Worm (Caenorhabditis elegans) whole organism, L1 larva: ENCODE measurements around the gene C23G10.10.
A peak's percentile ranks its signal among the peaks of the same experiment; 100 is the strongest.

Experiments used
- F16B12.6 ChIP-seq: fragments of 150-350 bp; optimal IDR thresholded peaks from 2 replicates; lab custom pipeline; 2014; ENCODE audit warnings: missing biosample characterization, missing genetic modification characterization
- Y116A8C.19 ChIP-seq: sonication (generic microtip); optimal IDR thresholded peaks from 2 replicates; lab custom pipeline; 2016; ENCODE audit warnings: missing compliant biosample characterization, missing genetic modification characterization, borderline replicate concordance
- aha-1 ChIP-seq: fragments of 150-350 bp; optimal IDR thresholded peaks from 2 replicates; lab custom pipeline; 2014; ENCODE audit warnings: missing biosample characterization, missing genetic modification characterization
- ama-1 ChIP-seq: fragments of 150-350 bp; optimal IDR thresholded peaks from 2 replicates; lab custom pipeline; 2014
- blmp-1 ChIP-seq: fragments of 150-350 bp; optimal IDR thresholded peaks from 2 replicates; lab custom pipeline; 2014; ENCODE audit warnings: missing biosample characterization, missing genetic modification characterization
- ceh-63 ChIP-seq: fragments of 200-800 bp; sonication (Bioruptor generic); optimal IDR thresholded peaks from 2 replicates; lab custom pipeline; 2018; ENCODE audit warnings: mild to moderate bottlenecking, missing genetic modification characterization, missing compliant biosample characterization
- dpl-1 ChIP-seq, 3 experiments: fragments of 150-350 bp in 2 of 3; sonication (generic microtip) in 1 of 3; optimal IDR thresholded peaks; 2 replicates each; lab custom pipeline; 2014 to 2017; ENCODE audit warnings: missing biosample characterization in 3 of 3, missing genetic modification characterization in 3 of 3, missing genetic modification reagents in 3 of 3
- dsc-1 ChIP-seq: sonication (generic microtip); optimal IDR thresholded peaks from 2 replicates; lab custom pipeline; 2016; ENCODE audit warnings: mild to moderate bottlenecking, missing genetic modification characterization, missing compliant biosample characterization
- efl-1 ChIP-seq, 4 experiments: fragments of 150-350 bp; optimal IDR thresholded peaks in 3 of 4; peaks in 1 of 4; 1 replicate in 1 of 4; 2 replicates in 3 of 4; lab custom pipeline; 2014; ENCODE audit warnings: missing biosample characterization in 2 of 4, missing genetic modification characterization in 2 of 4, missing genetic modification reagents in 2 of 4
- egl-13 ChIP-seq: sonication (generic microtip); optimal IDR thresholded peaks from 2 replicates; lab custom pipeline; 2016; ENCODE audit warnings: missing genotype, missing genetic modification reagents, missing genetic modification characterization, missing compliant biosample characterization
- elt-2 ChIP-seq: sonication (generic microtip); optimal IDR thresholded peaks from 2 replicates; lab custom pipeline; 2016; ENCODE audit warnings: missing genetic modification characterization, mild to moderate bottlenecking, inconsistent platforms, missing compliant biosample characterization, missing genetic modification reagents
- elt-3 ChIP-seq, 6 experiments: fragments of 150-350 bp in 1 of 6; sonication (generic microtip); optimal IDR thresholded peaks; 2 replicates each; lab custom pipeline; 2017 to 2018; ENCODE audit warnings: missing biosample characterization in 6 of 6, missing genetic modification characterization in 6 of 6, inconsistent platforms in 1 of 6
- ets-5 ChIP-seq: fragments of 200-800 bp; sonication (Bioruptor generic); IDR thresholded peaks from 2 replicates; pipeline ENCODE4 v1.3.6; 2022; ENCODE audit warnings: missing genetic modification characterization, missing compliant biosample characterization
- fos-1 ChIP-seq: fragments of 150-350 bp; optimal IDR thresholded peaks from 2 replicates; lab custom pipeline; 2014; ENCODE audit warnings: missing biosample characterization, missing genetic modification characterization
- hlh-17 ChIP-seq: fragments of 200-800 bp; sonication (Bioruptor generic); optimal IDR thresholded peaks from 2 replicates; lab custom pipeline; 2018; ENCODE audit warnings: missing genetic modification characterization, mild to moderate bottlenecking, missing compliant biosample characterization, moderate library complexity, borderline replicate concordance
- hpl-2 ChIP-seq: fragments of 150-350 bp; optimal IDR thresholded peaks from 2 replicates; lab custom pipeline; 2014; ENCODE audit warnings: missing biosample characterization, missing genetic modification reagents, missing genetic modification characterization
- isw-1 ChIP-seq: fragments of 200-800 bp; sonication (Bioruptor generic); IDR thresholded peaks from 2 replicates; pipeline ENCODE4 v1.3.6; 2022; ENCODE audit warnings: missing genetic modification characterization, missing compliant biosample characterization
- lin-14 ChIP-seq: fragments of 200-800 bp; sonication (Bioruptor generic); optimal IDR thresholded peaks from 2 replicates; lab custom pipeline; 2018; ENCODE audit warnings: mild to moderate bottlenecking, missing genetic modification characterization, moderate library complexity, missing compliant biosample characterization
- lin-15B ChIP-seq: fragments of 150-350 bp; sonication (generic microtip); optimal IDR thresholded peaks from 3 replicates; lab custom pipeline; 2014; ENCODE audit warnings: missing biosample characterization, missing genetic modification characterization
- lin-35 ChIP-seq, 2 experiments: fragments of 150-350 bp; optimal IDR thresholded peaks; 2 replicates each; lab custom pipeline; 2014; ENCODE audit warnings: missing biosample characterization in 2 of 2, missing genetic modification characterization in 2 of 2, missing genetic modification reagents in 2 of 2
- lin-39 ChIP-seq: fragments of 150-350 bp; optimal IDR thresholded peaks from 2 replicates; lab custom pipeline; 2014; ENCODE audit warnings: missing biosample characterization, missing genetic modification reagents, missing genetic modification characterization
- lsy-2 ChIP-seq, 2 experiments: fragments of 150-350 bp; optimal IDR thresholded peaks; 2 replicates each; lab custom pipeline; 2014; ENCODE audit warnings: missing biosample characterization in 2 of 2, missing genetic modification characterization in 2 of 2
- mef-2 ChIP-seq: fragments of 150-350 bp; optimal IDR thresholded peaks from 2 replicates; lab custom pipeline; 2014; ENCODE audit warnings: missing biosample characterization, missing genetic modification characterization
- mep-1 ChIP-seq: fragments of 150-350 bp; optimal IDR thresholded peaks from 2 replicates; lab custom pipeline; 2014; ENCODE audit warnings: missing biosample characterization, missing genetic modification characterization
- nhr-237 ChIP-seq: fragments of 150-350 bp; optimal IDR thresholded peaks from 2 replicates; lab custom pipeline; 2014; ENCODE audit warnings: missing biosample characterization, missing genetic modification characterization
- nhr-71 ChIP-seq: sonication (generic microtip); optimal IDR thresholded peaks from 2 replicates; lab custom pipeline; 2016; ENCODE audit warnings: mild to moderate bottlenecking, missing genetic modification characterization, moderate library complexity, missing compliant biosample characterization
- nhr-76 ChIP-seq: sonication (generic microtip); optimal IDR thresholded peaks from 2 replicates; lab custom pipeline; 2017; ENCODE audit warnings: missing biosample characterization, missing genetic modification characterization
- nhr-77 ChIP-seq: fragments of 150-350 bp; optimal IDR thresholded peaks from 2 replicates; lab custom pipeline; 2014; ENCODE audit warnings: missing biosample characterization, missing genetic modification characterization
- nhr-85 ChIP-seq: sonication (generic microtip); peaks from one replicate; lab custom pipeline; 2016; ENCODE audit warnings: missing genetic modification characterization, inconsistent platforms, missing compliant biosample characterization
- nhr-90 ChIP-seq: sonication (generic microtip); optimal IDR thresholded peaks from 2 replicates; lab custom pipeline; 2016; ENCODE audit warnings: mild to moderate bottlenecking, missing genetic modification characterization, missing compliant biosample characterization; ENCODE audit not compliant: poor library complexity
- pag-3 ChIP-seq: sonication (generic microtip); optimal IDR thresholded peaks from 2 replicates; lab custom pipeline; 2017; ENCODE audit warnings: missing genetic modification characterization, mild to moderate bottlenecking, missing compliant biosample characterization, antibody characterized with exemption, borderline replicate concordance; ENCODE audit not compliant: insufficient read depth
- pax-3 ChIP-seq: fragments of 200-800 bp; sonication (Bioruptor generic); optimal IDR thresholded peaks from 2 replicates; lab custom pipeline; 2018; ENCODE audit warnings: mild to moderate bottlenecking, missing genetic modification characterization, moderate library complexity, missing compliant biosample characterization
- rnt-1 ChIP-seq: sonication (generic microtip); optimal IDR thresholded peaks from 2 replicates; lab custom pipeline; 2016; ENCODE audit warnings: mild to moderate bottlenecking, missing genetic modification characterization, moderate library complexity, missing compliant biosample characterization
- skn-1 ChIP-seq: fragments of 150-350 bp; optimal IDR thresholded peaks from 2 replicates; lab custom pipeline; 2014; ENCODE audit warnings: missing biosample characterization, missing genetic modification characterization
- snpc-4 ChIP-seq: fragments of 150-350 bp; optimal IDR thresholded peaks from 2 replicates; lab custom pipeline; 2014; ENCODE audit warnings: missing biosample characterization, missing genetic modification characterization
- snu-23 ChIP-seq: sonication (generic microtip); optimal IDR thresholded peaks from 2 replicates; lab custom pipeline; 2016; ENCODE audit warnings: missing genetic modification characterization, missing compliant biosample characterization
- swsn-7 ChIP-seq: sonication (generic microtip); optimal IDR thresholded peaks from 2 replicates; lab custom pipeline; 2016; ENCODE audit warnings: missing genetic modification characterization, missing compliant biosample characterization
- unc-130 ChIP-seq: fragments of 150-350 bp; optimal IDR thresholded peaks from 2 replicates; lab custom pipeline; 2017; ENCODE audit warnings: missing biosample characterization, missing genetic modification characterization, inconsistent platforms
- unc-30 ChIP-seq: sonication (generic microtip); optimal IDR thresholded peaks from 2 replicates; lab custom pipeline; 2017; ENCODE audit warnings: missing biosample characterization, missing genetic modification characterization
- unc-62 ChIP-seq: fragments of 150-350 bp; optimal IDR thresholded peaks from 2 replicates; lab custom pipeline; 2014; ENCODE audit warnings: missing biosample characterization, missing genetic modification reagents, missing genetic modification characterization
- unc-98 ChIP-seq: fragments of 200-800 bp; sonication (Bioruptor generic); IDR thresholded peaks from 2 replicates; pipeline ENCODE4 v1.3.6; 2022; ENCODE audit warnings: missing genetic modification characterization, missing compliant biosample characterization
- xbp-1 ChIP-seq: sonication (generic microtip); optimal IDR thresholded peaks from 2 replicates; lab custom pipeline; 2016; ENCODE audit warnings: missing genetic modification characterization, missing compliant biosample characterization
- zag-1 ChIP-seq: fragments of 150-350 bp; optimal IDR thresholded peaks from 2 replicates; lab custom pipeline; 2014; ENCODE audit warnings: missing biosample characterization, missing genetic modification characterization

C23G10.10 gene

DNA sequence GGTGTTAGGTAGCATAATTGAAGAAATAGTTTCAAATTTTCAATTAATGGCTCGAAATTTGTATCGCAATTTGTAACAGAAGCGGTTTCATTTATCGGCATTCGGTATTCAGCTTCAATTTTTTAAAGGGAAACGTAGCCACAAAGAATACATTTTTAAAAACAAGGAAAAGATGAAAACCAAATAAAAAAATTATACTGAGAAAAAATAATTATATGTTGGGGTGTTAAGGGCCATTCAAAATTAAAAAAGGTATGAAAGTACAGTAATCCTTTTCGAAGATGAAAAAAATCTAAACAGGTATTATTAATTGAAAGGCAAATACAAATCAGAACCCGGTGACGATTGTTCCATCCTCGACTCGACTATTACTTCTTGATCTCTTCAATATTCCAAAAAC lies 44.4 kb upstream of the C23G10.10 start, which contains the start of gene srg-1 (continued):
- TF ChIP-seq lin-14 (GFP tag; lab: Kevin White, UChicago) (no peak), nhr-90 (no peak)

DNA sequence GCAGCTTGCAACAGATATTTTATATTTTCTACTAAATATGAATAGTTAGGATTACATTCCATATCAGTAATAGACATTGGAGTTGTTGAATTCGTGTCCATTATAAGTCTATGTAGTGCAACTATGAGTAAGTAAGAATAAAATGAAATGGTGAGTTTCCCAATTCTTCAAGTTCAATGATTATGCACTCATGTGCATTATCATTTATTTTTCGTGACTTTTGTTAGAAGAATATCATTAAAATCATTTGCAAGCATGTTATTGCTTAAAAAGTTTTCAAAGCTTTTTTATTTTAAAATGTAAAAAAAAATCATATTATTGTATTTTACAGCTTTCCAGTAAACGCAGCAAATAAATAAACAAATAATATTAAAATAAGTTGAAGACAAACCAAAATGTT lies 42.9 kb upstream of the C23G10.10 start, which contains the start of gene srg-9:
Gene srg-9, minus strand, starts transcription at position 101 of the 400 bp plus-strand sequence.
- no peak for TF ChIP-seq hlh-17 (GFP tag; lab: Kevin White, UChicago)
- TF ChIP-seq ets-5: no peak
- no peak for TF ChIP-seq mep-1 (tag; lab: Kevin White, UChicago)
- TF ChIP-seq mef-2: no peak
- TF ChIP-seq elt-2 (tag; lab: Kevin White, UChicago): no peak
- TF ChIP-seq nhr-71 (tag; lab: Kevin White, UChicago): no peak
- no peak for TF ChIP-seq unc-30 (tag; lab: Kevin White, UChicago)
- TF ChIP-seq unc-130: no peak
- no peak for TF ChIP-seq hpl-2
- no peak for TF ChIP-seq F16B12.6
- TF ChIP-seq xbp-1 (tag; lab: Kevin White, UChicago): no peak
- no peak for TF ChIP-seq dsc-1 (tag; lab: Kevin White, UChicago)
- TF ChIP-seq egl-13: no peak
- TF ChIP-seq ceh-63 (GFP tag; lab: Kevin White, UChicago): no peak
- TF ChIP-seq snpc-4 (tag; lab: Kevin White, UChicago): no peak
- TF ChIP-seq aha-1 (tag; lab: Kevin White, UChicago): no peak

DNA sequence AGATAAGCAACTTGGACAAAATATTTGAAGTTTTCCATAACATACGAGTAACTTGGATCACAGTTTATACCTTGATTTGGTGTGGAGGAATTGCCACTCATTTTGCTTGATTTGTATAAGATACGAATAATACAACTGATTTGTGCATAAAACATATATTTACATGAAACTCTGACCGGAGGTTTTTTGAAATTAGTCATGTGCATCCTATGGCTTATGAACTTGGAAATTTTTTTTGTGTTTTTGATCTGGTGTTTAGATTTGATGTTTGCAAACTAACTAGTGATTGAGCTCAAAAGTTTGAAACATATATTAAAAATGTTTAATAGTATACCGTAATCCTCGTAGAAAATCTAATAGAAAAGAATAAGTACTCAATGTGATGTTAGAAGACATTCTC lies 40.9 kb upstream of the C23G10.10 start, which contains the start of gene srg-8:
Gene srg-8, minus strand, starts transcription at position 101 of the 400 bp plus-strand sequence.
- no peak for TF ChIP-seq efl-1 (optimal IDR thresholded peaks at IDR 0.05; lab: Kevin White, UChicago)
- TF ChIP-seq efl-1 (GFP tag; optimal IDR thresholded peaks at IDR 0.05 in 1 of 2; lab: Kevin White, UChicago): no peak
- TF ChIP-seq elt-3 (tag; optimal IDR thresholded peaks at IDR 0.05; lab: Kevin White, UChicago): no peak
- TF ChIP-seq nhr-90: no peak
- no peak for TF ChIP-seq isw-1 (GFP tag; lab: Robert Waterston, UW)
- TF ChIP-seq nhr-77 (tag; lab: Kevin White, UChicago): no peak
- no peak for TF ChIP-seq unc-62 (GFP tag; lab: Kevin White, UChicago)
- TF ChIP-seq, all 84 proteins: peak for 0

DNA sequence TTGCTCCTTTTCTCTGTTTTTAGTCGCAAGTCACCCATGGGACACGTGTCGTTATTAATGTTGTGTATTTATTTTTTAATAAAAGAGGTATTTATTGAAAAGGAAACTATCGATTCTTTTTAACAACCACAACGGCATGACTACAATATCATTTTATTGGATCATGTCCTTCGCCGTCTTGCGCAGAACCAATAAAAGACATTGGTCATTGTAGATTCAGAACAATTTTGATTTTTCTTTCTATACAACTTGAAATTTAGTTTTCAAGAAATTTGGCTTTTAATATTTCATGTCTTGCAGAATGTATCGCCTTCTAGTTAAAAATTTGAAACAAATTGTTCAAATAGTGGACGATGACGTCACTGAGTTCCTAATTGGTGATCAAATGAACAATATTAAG lies 37.7 kb upstream of the C23G10.10 start, which contains the start of gene amdh-1:
Gene amdh-1, plus strand, starts transcription at position 301 of the 400 bp plus-strand sequence.
- TF ChIP-seq fos-1 (tag; lab: Kevin White, UChicago): no peak
- no peak for TF ChIP-seq lin-39
- no peak for TF ChIP-seq pag-3 (tag; lab: Kevin White, UChicago)
- no peak for TF ChIP-seq rnt-1 (tag; lab: Kevin White, UChicago)
- TF ChIP-seq nhr-85 (tag; lab: Kevin White, UChicago): no peak
- no peak for TF ChIP-seq xbp-1 (tag; lab: Kevin White, UChicago)
- TF ChIP-seq egl-13: no peak
- TF ChIP-seq skn-1 (tag; lab: Kevin White, UChicago): no peak

DNA sequence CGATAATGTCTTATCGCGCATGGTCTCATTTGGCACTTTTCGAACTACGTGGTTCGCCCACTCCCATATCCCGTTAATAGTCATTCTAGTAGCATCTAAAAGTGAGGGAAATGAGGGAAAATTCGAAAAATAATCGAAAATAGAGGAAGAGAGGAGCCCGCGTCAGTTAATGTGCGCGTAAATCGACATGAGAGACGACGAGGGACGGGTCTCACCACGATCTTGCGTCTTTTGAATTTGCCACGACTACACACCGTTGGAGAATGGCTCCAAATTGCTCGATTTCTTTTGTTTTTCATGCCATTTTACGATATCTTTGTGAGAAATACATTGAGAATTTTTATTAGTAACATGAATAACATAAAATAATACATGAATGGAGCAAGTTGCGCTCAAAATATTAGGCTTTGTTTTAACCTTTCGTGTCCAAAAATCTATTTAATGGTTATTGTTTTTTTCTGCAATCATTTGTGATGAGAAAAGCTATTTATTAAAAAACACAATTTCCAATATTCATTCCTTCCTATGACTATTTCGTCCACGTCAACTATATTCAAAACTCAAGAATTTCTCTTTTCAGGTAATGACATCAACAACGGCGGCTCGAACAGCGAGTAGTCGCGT lies 34.4 kb upstream of the C23G10.10 start, which contains the start of the genes gen-1 and stt-3:
Gene gen-1, minus strand, starts transcription at position 95 of the 624 bp plus-strand sequence.
Gene stt-3, plus strand, starts transcription at position 574 of the 624 bp plus-strand sequence.
- no peak for TF ChIP-seq pax-3 (tag; lab: Kevin White, UChicago)
- TF ChIP-seq xbp-1 (tag; lab: Kevin White, UChicago): peak; percentile 2
- no peak for TF ChIP-seq ets-5
- no peak for TF ChIP-seq hpl-2
- no peak for TF ChIP-seq zag-1 (tag; lab: Kevin White, UChicago)
- TF ChIP-seq mef-2: no peak
- TF ChIP-seq nhr-237 (tag; lab: Kevin White, UChicago): no peak
- TF ChIP-seq unc-98 (GFP tag; lab: Robert Waterston, UW): no peak
- peak in 2 of 3 experiments; percentile 42 to 56 for TF ChIP-seq dpl-1 (GFP tag; optimal IDR thresholded peaks at IDR 0.05; lab: Kevin White, UChicago)
- TF ChIP-seq pag-3 (tag; lab: Kevin White, UChicago): no peak
- TF ChIP-seq swsn-7 (tag; lab: Kevin White, UChicago): no peak
- TF ChIP-seq efl-1 (optimal IDR thresholded peaks at IDR 0.05; lab: Kevin White, UChicago): peak; percentile 46 to 50
- peak; percentile 21 to 90 for TF ChIP-seq efl-1 (GFP tag; optimal IDR thresholded peaks at IDR 0.05 in 1 of 2; lab: Kevin White, UChicago)
- no peak for TF ChIP-seq snu-23
- no peak for TF ChIP-seq blmp-1 (tag; lab: Kevin White, UChicago)
- no peak for TF ChIP-seq ama-1
- TF ChIP-seq mep-1 (tag; lab: Kevin White, UChicago): no peak
- TF ChIP-seq lsy-2 (tag; optimal IDR thresholded peaks at IDR 0.05; lab: Kevin White, UChicago): peak in 1 of 2 experiments; percentile 48
- TF ChIP-seq lin-15B: peak; percentile 1
- TF ChIP-seq lin-39: no peak
- no peak for TF ChIP-seq Y116A8C.19 (tag; lab: Kevin White, UChicago)
- TF ChIP-seq lin-35 (GFP tag; optimal IDR thresholded peaks at IDR 0.05; lab: Kevin White, UChicago): peak; percentile 2 to 65
- TF ChIP-seq nhr-90: no peak
- no peak for TF ChIP-seq nhr-76 (tag; lab: Kevin White, UChicago)
